Fruit fly (Drosophila melanogaster) whole organism, prepupa: ENCODE data around the gene COX7A.

Source experiments
- CG16779 ChIP-seq: fragments of 200-800 bp; sonication (Bioruptor generic); optimal IDR thresholded peaks from 3 replicates; lab custom pipeline; 2017; ENCODE audit warnings: missing biosample characterization, mild to moderate bottlenecking, missing genetic modification characterization
- CG3032 ChIP-seq: fragments of 200-800 bp; optimal IDR thresholded peaks from 2 replicates; lab custom pipeline; 2019; ENCODE audit warnings: missing biosample characterization, mild to moderate bottlenecking, missing genetic modification characterization, moderate library complexity
- CG6792 ChIP-seq: fragments of 200-800 bp; sonication (Bioruptor generic); optimal IDR thresholded peaks from 3 replicates; lab custom pipeline; 2016; ENCODE audit warnings: missing biosample characterization, missing genetic modification characterization
- CG6854 ChIP-seq: fragments of 200-800 bp; sonication (Bioruptor generic); optimal IDR thresholded peaks from 2 replicates; lab custom pipeline; 2017; ENCODE audit warnings: missing biosample characterization, mild to moderate bottlenecking, missing genetic modification characterization
- CG8632 ChIP-seq: fragments of 200-800 bp; sonication (Bioruptor generic); optimal IDR thresholded peaks from 3 replicates; lab custom pipeline; 2016; ENCODE audit warnings: missing biosample characterization, missing genetic modification characterization
- Hr39 ChIP-seq: fragments of 200-800 bp; sonication (Bioruptor generic); optimal IDR thresholded peaks from 2 replicates; lab custom pipeline; 2016; ENCODE audit warnings: missing biosample characterization, missing genetic modification characterization
- Smox ChIP-seq: fragments of 200-800 bp; sonication (Bioruptor generic); optimal IDR thresholded peaks from 3 replicates; lab custom pipeline; 2016; ENCODE audit warnings: missing biosample characterization, missing genetic modification characterization
- net ChIP-seq: fragments of 200-800 bp; sonication (Bioruptor generic); optimal IDR thresholded peaks from 3 replicates; lab custom pipeline; 2016; ENCODE audit warnings: missing biosample characterization, missing genetic modification characterization
- spab ChIP-seq: fragments of 200-800 bp; sonication (Bioruptor generic); optimal IDR thresholded peaks from 2 replicates; lab custom pipeline; 2017; ENCODE audit warnings: missing biosample characterization, mild to moderate bottlenecking, missing genetic modification characterization, missing genetic modification reagents
- vri ChIP-seq: fragments of 200-800 bp; sonication (Bioruptor generic); optimal IDR thresholded peaks from 3 replicates; lab custom pipeline; 2016; ENCODE audit warnings: missing biosample characterization, mild to moderate bottlenecking, missing genetic modification characterization

DNA sequence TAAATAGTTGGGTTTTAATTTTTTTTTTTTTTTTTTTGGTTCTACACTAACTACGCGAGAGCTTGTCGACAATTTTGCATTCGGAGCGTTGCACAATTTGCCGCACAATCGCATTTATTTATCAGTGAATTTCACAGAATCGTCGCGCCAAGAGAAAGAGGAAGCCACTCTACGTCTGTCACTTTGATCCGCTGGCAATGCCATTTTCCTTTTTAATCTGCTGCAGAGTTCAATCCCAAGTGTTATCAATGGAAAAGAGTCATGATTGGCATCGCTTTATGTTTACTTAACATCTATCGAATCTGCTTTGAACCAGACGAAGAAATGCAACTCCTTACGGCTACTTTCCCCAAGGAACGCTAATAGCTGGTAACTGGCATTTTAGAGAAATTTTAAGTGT, 11.2 kb downstream of the COX7A start:
- no peak for TF ChIP-seq CG8632 (GFP tag; lab: Kevin White, UChicago)
- TF ChIP-seq CG6792 (GFP tag; lab: Kevin White, UChicago): no peak
- TF ChIP-seq CG3032: no peak
- TF ChIP-seq net (GFP tag; lab: Kevin White, UChicago): no peak
- TF ChIP-seq CG6854 (GFP tag; lab: Kevin White, UChicago): no peak
- TF ChIP-seq Hr39 (GFP tag; lab: Kevin White, UChicago): no peak
- TF ChIP-seq spab (GFP tag; lab: Kevin White, UChicago): no peak
- TF ChIP-seq CG16779: no peak
- TF ChIP-seq Smox (GFP tag; lab: Kevin White, UChicago): no peak
- no peak for TF ChIP-seq vri (GFP tag; lab: Kevin White, UChicago)
